Fruit fly (Drosophila melanogaster): ENCODE data around the gene LKRSDH.

Gene LKRSDH

dm6 chr2L:7828231-7828630 is 32.5 kb upstream of the LKRSDH start (continued):
- TF ChIP-seq Antp (GFP tag; optimal IDR thresholded peaks at IDR 0.05) (no peak), Gsc (GFP tag; IDR thresholded peaks at IDR 0.05) (no peak), dimm (GFP tag; IDR thresholded peaks at IDR 0.05) (no peak), hth (optimal IDR thresholded peaks at IDR 0.05) (no peak), Meics (GFP tag; optimal IDR thresholded peaks at IDR 0.05) (peak; percentile 11), CG15696 (tag; optimal IDR thresholded peaks at IDR 0.05) (peak; percentile 10), bigmax (GFP tag; optimal IDR thresholded peaks at IDR 0.05) (peak; percentile 29), Mrtf (GFP tag; IDR thresholded peaks at IDR 0.05) (no peak), CG8944 (GFP tag; optimal IDR thresholded peaks at IDR 0.05) (no peak), MBD-R2 (GFP tag; IDR thresholded peaks at IDR 0.05) (peak; percentile 30; the same call in 1 of the 2 replicates), wdn (GFP tag; IDR thresholded peaks at IDR 0.05) (no peak), Opbp (GFP tag; IDR thresholded peaks at IDR 0.05; ENCODE audit: partially characterized antibody) (peak; percentile 80), CG8765 (GFP tag; IDR thresholded peaks at IDR 0.05) (0 out of 2 replicates have a peak, but pooled peaks have one; percentile 59), gem (tag; optimal IDR thresholded peaks at IDR 0.05) (no peak), esg (GFP tag; conservative IDR thresholded peaks at IDR 0.05) (no peak), CG17385 (GFP tag; optimal IDR thresholded peaks at IDR 0.05) (peak; percentile 13), Hr51 (GFP tag; optimal IDR thresholded peaks at IDR 0.05) (peak in 1 of 2 experiments; percentile 13), Taf1 (GFP tag; IDR thresholded peaks at IDR 0.05) (no peak), CG10209 (GFP tag; optimal IDR thresholded peaks at IDR 0.05) (no peak), HmgD (GFP tag; optimal IDR thresholded peaks at IDR 0.05) (peak; percentile 45), slou (GFP tag; optimal IDR thresholded peaks at IDR 0.05) (no peak), crc (GFP tag; optimal IDR thresholded peaks at IDR 0.05) (no peak), klu (GFP tag; IDR thresholded peaks at IDR 0.05) (0 out of 2 replicates have a peak, but pooled peaks have one; percentile 12), NK7.1 (GFP tag; optimal IDR thresholded peaks at IDR 0.05) (no peak), eve (GFP tag; optimal IDR thresholded peaks at IDR 0.05) (no peak), phol (tag; optimal IDR thresholded peaks at IDR 0.05) (peak; percentile 100), Scr (GFP tag; IDR thresholded peaks at IDR 0.05; ENCODE audit: partially characterized antibody) (no peak), dm (GFP tag; optimal IDR thresholded peaks at IDR 0.05) (peak; percentile 52), ken (GFP tag; IDR thresholded peaks at IDR 0.05) (no peak), Doc3 (GFP tag; IDR thresholded peaks at IDR 0.05; ENCODE audit: partially characterized antibody) (no peak), Hey (tag; optimal IDR thresholded peaks at IDR 0.05) (no peak), gsb (GFP tag; IDR thresholded peaks at IDR 0.05) (no peak), stwl (tag; optimal IDR thresholded peaks at IDR 0.05) (peak; percentile 9), kay (GFP tag; optimal IDR thresholded peaks at IDR 0.05) (peak; percentile 93), psq (GFP tag; optimal IDR thresholded peaks at IDR 0.05) (no peak), CG7963 (GFP tag; IDR thresholded peaks at IDR 0.05; ENCODE audit: partially characterized antibody) (0 out of 3 replicates have a peak, but pooled peaks have one; percentile 31), CG12769 (tag; optimal IDR thresholded peaks at IDR 0.05) (peak; percentile 32), Lhr (GFP tag; optimal IDR thresholded peaks at IDR 0.05) (no peak), CG9609 (GFP tag; optimal IDR thresholded peaks at IDR 0.05) (no peak), al (GFP tag; IDR thresholded peaks at IDR 0.05) (no peak), YL-1 (GFP tag; optimal IDR thresholded peaks at IDR 0.05) (peak; percentile 97), slp2 (GFP tag; optimal IDR thresholded peaks at IDR 0.05) (no peak), CG13424 (tag; optimal IDR thresholded peaks at IDR 0.05) (no peak), dmrt99B (tag; optimal IDR thresholded peaks at IDR 0.05) (peak; percentile 22), Ets97D (GFP tag; optimal IDR thresholded peaks at IDR 0.05) (no peak), Lpt (GFP tag; optimal IDR thresholded peaks at IDR 0.05) (no peak), Nf-YC (tag; optimal IDR thresholded peaks at IDR 0.05) (peak; percentile 89), NC2α (GFP tag; optimal IDR thresholded peaks at IDR 0.05) (no peak), Dip3 (GFP tag; optimal IDR thresholded peaks at IDR 0.05) (peak; percentile 12), CG10267 (tag; optimal IDR thresholded peaks at IDR 0.05) (no peak), CG1529 (GFP tag; optimal IDR thresholded peaks at IDR 0.05) (no peak), zfh2 (GFP tag; optimal IDR thresholded peaks at IDR 0.05) (no peak)
